Fruit fly (Drosophila melanogaster) whole organism, embryonic: ENCODE data around the gene CG46026.

Experiments
- Adf1 ChIP-seq: fragments of 200-800 bp; sonication (Bioruptor generic); IDR thresholded peaks from 2 replicates; pipeline ENCODE4 v1.3.6; 2022; ENCODE audit warnings: missing biosample characterization, missing genetic modification characterization
- Atf3 ChIP-seq: fragments of 200-800 bp; sonication (Bioruptor generic); optimal IDR thresholded peaks from 3 replicates; lab custom pipeline; 2016; ENCODE audit warnings: missing biosample characterization, missing genetic modification characterization
- Atf6 ChIP-seq: fragments of 200-800 bp; sonication (Bioruptor generic); IDR thresholded peaks from 2 replicates; pipeline ENCODE4 v1.3.6; 2022; ENCODE audit warnings: missing biosample characterization, missing genetic modification characterization
- BEAF-32 ChIP-seq: fragments of 200-800 bp; sonication (Bioruptor generic); optimal IDR thresholded peaks from 3 replicates; lab custom pipeline; 2017; ENCODE audit warnings: missing biosample characterization, missing genetic modification characterization, mild to moderate bottlenecking, moderate library complexity, missing genetic modification reagents
- CG11560 ChIP-seq: fragments of 200-800 bp; sonication (Bioruptor generic); IDR thresholded peaks from 3 replicates; pipeline ENCODE4 v1.3.6; 2022; ENCODE audit warnings: missing biosample characterization, missing genetic modification characterization
- CG14860 ChIP-seq: fragments of 200-800 bp; sonication (Bioruptor generic); IDR thresholded peaks from 3 replicates; pipeline ENCODE4 v1.3.6; 2022; ENCODE audit warnings: missing biosample characterization, missing genetic modification characterization; ENCODE audit not compliant: partially characterized antibody
- CG15073 ChIP-seq: fragments of 200-800 bp; sonication (Bioruptor generic); optimal IDR thresholded peaks from 2 replicates; lab custom pipeline; 2016; ENCODE audit warnings: missing biosample characterization, missing genetic modification characterization
- CG1529 ChIP-seq: fragments of 200-800 bp; sonication (Bioruptor generic); optimal IDR thresholded peaks from 3 replicates; lab custom pipeline; 2018; ENCODE audit warnings: missing biosample characterization, missing genetic modification characterization
- CG15601 ChIP-seq: fragments of 200-800 bp; sonication (Bioruptor generic); optimal IDR thresholded peaks from 3 replicates; lab custom pipeline; 2019; ENCODE audit warnings: missing biosample characterization, mild to moderate bottlenecking, missing genetic modification characterization, moderate library complexity
- CG16813 ChIP-seq: fragments of 200-800 bp; sonication (Bioruptor generic); IDR thresholded peaks from 3 replicates; pipeline ENCODE4 v1.3.6; 2022; ENCODE audit warnings: missing biosample characterization, missing genetic modification characterization; ENCODE audit not compliant: partially characterized antibody
- CG17186 ChIP-seq: fragments of 200-800 bp; sonication (Bioruptor generic); optimal IDR thresholded peaks from 3 replicates; lab custom pipeline; 2017; ENCODE audit warnings: missing biosample characterization, missing genetic modification reagents, missing genetic modification characterization
- CG17912 ChIP-seq: fragments of 200-800 bp; sonication (Bioruptor generic); optimal IDR thresholded peaks from 2 replicates; lab custom pipeline; 2018; ENCODE audit warnings: missing biosample characterization, mild to moderate bottlenecking, missing genetic modification characterization
- CG2116 ChIP-seq: fragments of 200-800 bp; sonication (Bioruptor generic); optimal IDR thresholded peaks from 3 replicates; lab custom pipeline; 2018; ENCODE audit warnings: missing biosample characterization, mild to moderate bottlenecking, missing genetic modification characterization
- CG2712 ChIP-seq: fragments of 200-800 bp; optimal IDR thresholded peaks from 3 replicates; lab custom pipeline; 2019; ENCODE audit warnings: missing biosample characterization, mild to moderate bottlenecking, missing genetic modification characterization, moderate library complexity
- CG30020 ChIP-seq: fragments of 200-800 bp; optimal IDR thresholded peaks from 2 replicates; lab custom pipeline; 2019; ENCODE audit warnings: missing biosample characterization, mild to moderate bottlenecking, missing genetic modification characterization, moderate library complexity
- CG31441 ChIP-seq: fragments of 200-800 bp; sonication (Bioruptor generic); IDR thresholded peaks from 2 replicates; pipeline ENCODE4 v1.3.6; 2022; ENCODE audit warnings: missing biosample characterization, missing genetic modification characterization
- CG3163 ChIP-seq: fragments of 200-800 bp; sonication (Bioruptor generic); optimal IDR thresholded peaks from 3 replicates; lab custom pipeline; 2016; ENCODE audit warnings: missing biosample characterization, missing genetic modification characterization
- CG33213 ChIP-seq: fragments of 200-800 bp; sonication (Bioruptor generic); optimal IDR thresholded peaks from 3 replicates; lab custom pipeline; 2016; ENCODE audit warnings: missing biosample characterization, missing genetic modification characterization
- CG3847 ChIP-seq: fragments of 200-800 bp; sonication (Bioruptor generic); IDR thresholded peaks from 2 replicates; pipeline ENCODE4 v1.3.6; 2022; ENCODE audit warnings: missing biosample characterization, missing genetic modification characterization
- CG3995 ChIP-seq: fragments of 200-800 bp; sonication (Bioruptor generic); optimal IDR thresholded peaks from 3 replicates; lab custom pipeline; 2016; ENCODE audit warnings: missing biosample characterization, missing genetic modification characterization
- Dad ChIP-seq: fragments of 200-800 bp; sonication (Bioruptor generic); optimal IDR thresholded peaks from 3 replicates; lab custom pipeline; 2016; ENCODE audit warnings: missing biosample characterization, missing genetic modification characterization
- Dref ChIP-seq: fragments of 200-800 bp; sonication (Bioruptor generic); IDR thresholded peaks from 2 replicates; pipeline ENCODE4 v1.3.6; 2022; ENCODE audit warnings: missing biosample characterization, missing genetic modification characterization
- HHEX ChIP-seq: fragments of 200-800 bp; sonication (Bioruptor generic); optimal IDR thresholded peaks from 3 replicates; lab custom pipeline; 2017; ENCODE audit warnings: missing biosample characterization, mild to moderate bottlenecking, missing genetic modification characterization, missing genetic modification reagents
- HLH4C ChIP-seq: fragments of 200-800 bp; sonication (Bioruptor generic); IDR thresholded peaks from 3 replicates; pipeline ENCODE4 v1.3.6; 2022; ENCODE audit warnings: missing biosample characterization, missing genetic modification characterization; ENCODE audit not compliant: partially characterized antibody
- HmgZ ChIP-seq: fragments of 200-800 bp; sonication (Bioruptor generic); optimal IDR thresholded peaks from 2 replicates; lab custom pipeline; 2018; ENCODE audit warnings: missing biosample characterization, mild to moderate bottlenecking, missing genetic modification characterization
- Lhr ChIP-seq: fragments of 200-800 bp; sonication (Bioruptor generic); optimal IDR thresholded peaks from 3 replicates; lab custom pipeline; 2017; ENCODE audit warnings: mild to moderate bottlenecking, missing biosample characterization, missing genetic modification reagents, missing genetic modification characterization
- MBD-R2 ChIP-seq: fragments of 200-800 bp; sonication (Bioruptor generic); IDR thresholded peaks from 2 replicates; pipeline ENCODE4 v1.3.6; 2022; ENCODE audit warnings: missing biosample characterization, missing genetic modification characterization
- Med ChIP-seq: fragments of 200-800 bp; sonication (Bioruptor generic); peaks from one replicate; lab custom pipeline; 2016; ENCODE audit warnings: missing biosample characterization, missing genetic modification characterization, mild to moderate bottlenecking, inconsistent platforms, moderate library complexity
- Opbp ChIP-seq: fragments of 200-800 bp; sonication (Bioruptor generic); IDR thresholded peaks from 3 replicates; pipeline ENCODE4 v1.3.6; 2022; ENCODE audit warnings: missing biosample characterization, missing genetic modification characterization; ENCODE audit not compliant: partially characterized antibody
- PHDP ChIP-seq: fragments of 200-800 bp; sonication (Bioruptor generic); optimal IDR thresholded peaks from 3 replicates; lab custom pipeline; 2018; ENCODE audit warnings: missing biosample characterization, mild to moderate bottlenecking, missing genetic modification characterization, moderate library complexity
- Scr ChIP-seq: fragments of 200-800 bp; sonication (Bioruptor generic); IDR thresholded peaks from 2 replicates; pipeline ENCODE4 v1.3.6; 2022; ENCODE audit warnings: missing biosample characterization, missing genetic modification characterization; ENCODE audit not compliant: partially characterized antibody
- Sin3A ChIP-seq: fragments of >200 bp; optimal IDR thresholded peaks from 2 replicates; lab custom pipeline; 2018
- YL-1 ChIP-seq: fragments of 200-800 bp; sonication (Bioruptor generic); optimal IDR thresholded peaks from 3 replicates; lab custom pipeline; 2017; ENCODE audit warnings: missing biosample characterization, mild to moderate bottlenecking, missing genetic modification characterization
- amos ChIP-seq: fragments of 200-800 bp; sonication (Bioruptor generic); IDR thresholded peaks from 2 replicates; pipeline ENCODE4 v1.3.6; 2022; ENCODE audit warnings: missing biosample characterization, missing genetic modification characterization; ENCODE audit not compliant: partially characterized antibody
- ato ChIP-seq: fragments of 200-800 bp; sonication (Bioruptor generic); IDR thresholded peaks from 2 replicates; pipeline ENCODE4 v1.3.6; 2022; ENCODE audit warnings: missing biosample characterization, missing genetic modification characterization; ENCODE audit not compliant: partially characterized antibody
- bbx ChIP-seq: fragments of 200-800 bp; sonication (Bioruptor generic); IDR thresholded peaks from 2 replicates; pipeline ENCODE4 v1.3.6; 2022; ENCODE audit warnings: missing biosample characterization, missing genetic modification characterization; ENCODE audit not compliant: partially characterized antibody
- bowl ChIP-seq: fragments of 200-800 bp; sonication (Bioruptor generic); IDR thresholded peaks from 2 replicates; pipeline ENCODE4 v1.3.6; 2022; ENCODE audit warnings: missing biosample characterization, missing genetic modification characterization
- bsh ChIP-seq, 2 experiments: fragments of 200-800 bp; sonication (Bioruptor generic); optimal IDR thresholded peaks; 2 replicates each; lab custom pipeline; 2017 to 2018; ENCODE audit warnings: mild to moderate bottlenecking in 2 of 2, missing biosample characterization in 2 of 2, missing genetic modification characterization in 2 of 2, moderate library complexity in 1 of 2
- cas ChIP-seq: fragments of 200-800 bp; sonication (Bioruptor generic); IDR thresholded peaks from 2 replicates; pipeline ENCODE4 v1.3.6; 2022; ENCODE audit warnings: missing biosample characterization, missing genetic modification characterization
- danr ChIP-seq: fragments of 200-800 bp; sonication (Bioruptor generic); IDR thresholded peaks from 2 replicates; pipeline ENCODE4 v1.3.6; 2022; ENCODE audit warnings: missing biosample characterization, missing genetic modification characterization
- eyg ChIP-seq: fragments of 200-800 bp; sonication (Bioruptor generic); optimal IDR thresholded peaks from 3 replicates; lab custom pipeline; 2016; ENCODE audit warnings: missing biosample characterization, missing genetic modification characterization
- knrl ChIP-seq: fragments of 200-800 bp; sonication (Bioruptor generic); IDR thresholded peaks from 3 replicates; pipeline ENCODE4 v1.3.6; 2022; ENCODE audit warnings: missing biosample characterization, missing genetic modification characterization; ENCODE audit not compliant: partially characterized antibody
- pum ChIP-seq: fragments of 200-800 bp; sonication (Bioruptor generic); optimal IDR thresholded peaks from 2 replicates; lab custom pipeline; 2016; ENCODE audit warnings: missing biosample characterization, missing genetic modification characterization
- pzg ChIP-seq: fragments of 200-800 bp; sonication (Bioruptor generic); optimal IDR thresholded peaks from 3 replicates; lab custom pipeline; 2018; ENCODE audit warnings: missing biosample characterization, mild to moderate bottlenecking, missing genetic modification characterization, moderate library complexity
- row ChIP-seq: fragments of 200-800 bp; sonication (Bioruptor generic); IDR thresholded peaks from 3 replicates; pipeline ENCODE4 v1.3.6; 2022; ENCODE audit warnings: missing biosample characterization, missing genetic modification characterization
- salm ChIP-seq: fragments of 200-800 bp; sonication (Bioruptor generic); optimal IDR thresholded peaks from 2 replicates; lab custom pipeline; 2018; ENCODE audit warnings: missing biosample characterization, mild to moderate bottlenecking, missing genetic modification characterization
- schlank ChIP-seq: fragments of 200-800 bp; sonication (Bioruptor generic); optimal IDR thresholded peaks from 2 replicates; lab custom pipeline; 2018; ENCODE audit warnings: missing biosample characterization, mild to moderate bottlenecking, missing genetic modification characterization
- slbo ChIP-seq: fragments of 200-800 bp; sonication (Bioruptor generic); IDR thresholded peaks from 2 replicates; pipeline ENCODE4 v1.3.6; 2022; ENCODE audit warnings: missing biosample characterization, missing genetic modification characterization
- tna ChIP-seq: fragments of 200-800 bp; sonication (Bioruptor generic); IDR thresholded peaks from 2 replicates; pipeline ENCODE4 v1.3.6; 2022; ENCODE audit warnings: missing biosample characterization, missing genetic modification characterization; ENCODE audit not compliant: partially characterized antibody
- zfh2 ChIP-seq: fragments of 200-800 bp; sonication (Bioruptor generic); optimal IDR thresholded peaks from 2 replicates; lab custom pipeline; 2016; ENCODE audit warnings: missing biosample characterization, missing genetic modification characterization

The CG46026 gene

dm6 chr3R:6350755-6351154, 44.1 kb downstream of the CG46026 start, which contains the start of gene Pak (continued):
- TF ChIP-seq CG30020 (peak; percentile 57), pzg (GFP tag; lab: Kevin White, UChicago) (peak; percentile 77), Opbp (GFP tag; lab: Robert Waterston, UW) (peak; percentile 96), YL-1 (GFP tag; lab: Kevin White, UChicago) (peak; percentile 15), CG11560 (peak; percentile 97), bsh (GFP tag; optimal IDR thresholded peaks at IDR 0.05; lab: Kevin White, UChicago) (no peak), schlank (tag; lab: Kevin White, UChicago) (no peak), Scr (GFP tag; lab: Robert Waterston, UW) (peak; percentile 93), cas (GFP tag; lab: Robert Waterston, UW) (no peak), tna (GFP tag; lab: Robert Waterston, UW) (peak; percentile 93), HHEX (GFP tag; lab: Kevin White, UChicago) (no peak), CG2116 (GFP tag; lab: Kevin White, UChicago) (peak; percentile 56), bowl (GFP tag; lab: Robert Waterston, UW) (no peak), Atf6 (GFP tag; lab: Robert Waterston, UW) (no peak), Sin3A (lab: Kevin White, UChicago) (peak; percentile 44), bbx (GFP tag; lab: Robert Waterston, UW) (peak; percentile 93), CG16813 (GFP tag; lab: Robert Waterston, UW) (peak; percentile 95), HmgZ (peak; percentile 33), CG3163 (GFP tag; lab: Kevin White, UChicago) (no peak), pum (GFP tag; lab: Kevin White, UChicago) (no peak), Dad (GFP tag; lab: Kevin White, UChicago) (no peak), eyg (GFP tag; lab: Kevin White, UChicago) (peak; percentile 33), CG15073 (GFP tag; lab: Kevin White, UChicago) (no peak), zfh2 (GFP tag; lab: Kevin White, UChicago) (peak; percentile 7), CG17912 (GFP tag; lab: Kevin White, UChicago) (no peak), Med (GFP tag; lab: Kevin White, UChicago) (peak; percentile 59), knrl (GFP tag; lab: Robert Waterston, UW) (peak; percentile 95), salm (tag; lab: Kevin White, UChicago) (no peak), BEAF-32 (GFP tag; lab: Kevin White, UChicago) (peak; percentile 95), MBD-R2 (GFP tag; lab: Robert Waterston, UW) (peak; percentile 72), CG17186 (peak; percentile 25), slbo (GFP tag; lab: Robert Waterston, UW) (peak; percentile 33; the same call in 1 of the 2 replicates), Dref (GFP tag; lab: Robert Waterston, UW) (peak; percentile 93), CG15601 (tag; lab: Kevin White, UChicago) (peak; percentile 3), ato (peak; percentile 93), CG31441 (peak; percentile 45; the same call in 1 of the 2 replicates), amos (peak; percentile 97), danr (GFP tag; lab: Robert Waterston, UW) (no peak), CG3847 (GFP tag; lab: Robert Waterston, UW) (0 out of 2 replicates have a peak, but pooled peaks have one; percentile 12), PHDP (tag; lab: Kevin White, UChicago) (no peak), CG2712 (peak; percentile 36), Atf3 (no peak), HLH4C (peak; percentile 90), Adf1 (GFP tag; lab: Robert Waterston, UW) (peak; percentile 39; the same call in 1 of the 2 replicates), row (GFP tag; lab: Robert Waterston, UW) (peak; percentile 74), CG3995 (GFP tag; lab: Kevin White, UChicago) (peak; percentile 98), CG33213 (GFP tag; lab: Kevin White, UChicago) (peak; percentile 45), Lhr (GFP tag; lab: Kevin White, UChicago) (peak; percentile 48), CG1529 (GFP tag; lab: Kevin White, UChicago) (peak; percentile 16), CG14860 (GFP tag; lab: Robert Waterston, UW) (peak; percentile 86)
